Fruit fly (Drosophila melanogaster): ENCODE results near the gene CG2211.

Gene CG2211

dm6 chr3L:1368201-1368617 lies 33.0 kb upstream of the CG2211 start (continued):
- TF ChIP-seq Lim3 (GFP tag; IDR thresholded peaks at IDR 0.05) (no peak), Nf-YA (GFP tag; IDR thresholded peaks at IDR 0.05) (peak; percentile 72), bowl (GFP tag; IDR thresholded peaks at IDR 0.05) (peak; percentile 54; the same call in 1 of the 2 replicates), Eip74EF (GFP tag; optimal IDR thresholded peaks at IDR 0.05) (peak in 1 of 2 experiments; percentile 25), CG9727 (GFP tag; optimal IDR thresholded peaks at IDR 0.05) (peak; percentile 92), CG32532 (GFP tag; IDR thresholded peaks at IDR 0.05) (peak; percentile 90), z (GFP tag; IDR thresholded peaks at IDR 0.05) (peak; percentile 75), Antp (GFP tag; optimal IDR thresholded peaks at IDR 0.05) (peak; percentile 80), ci (GFP tag; IDR thresholded peaks at IDR 0.05) (peak; percentile 92), CG2712 (tag; optimal IDR thresholded peaks at IDR 0.05) (peak; percentile 87), Ets97D (GFP tag; optimal IDR thresholded peaks at IDR 0.05) (peak; percentile 62), caup (GFP tag; optimal IDR thresholded peaks at IDR 0.05; ENCODE audit: severe bottlenecking) (peak; percentile 74), gcm (GFP tag; optimal IDR thresholded peaks at IDR 0.05) (peak; percentile 20), unc-4 (GFP tag; IDR thresholded peaks at IDR 0.05; ENCODE audit: partially characterized antibody) (no peak), CG3163 (GFP tag; optimal IDR thresholded peaks at IDR 0.05) (peak; percentile 29), CG6791 (GFP tag; IDR thresholded peaks at IDR 0.05; ENCODE audit: partially characterized antibody) (no peak), Dad (GFP tag; optimal IDR thresholded peaks at IDR 0.05) (peak; percentile 58), knrl (GFP tag; IDR thresholded peaks at IDR 0.05; ENCODE audit: partially characterized antibody) (no peak), vfl (GFP tag; optimal IDR thresholded peaks at IDR 0.05) (peak; percentile 36), D19A (tag; optimal IDR thresholded peaks at IDR 0.05) (peak; percentile 28), pho (GFP tag; optimal IDR thresholded peaks at IDR 0.05) (peak; percentile 57), kay (GFP tag; optimal IDR thresholded peaks at IDR 0.05) (peak; percentile 69), hb (GFP tag; IDR thresholded peaks at IDR 0.05; ENCODE audit: partially characterized antibody) (no peak), gem (tag; optimal IDR thresholded peaks at IDR 0.05) (peak; percentile 84), sc (optimal IDR thresholded peaks at IDR 0.05) (no peak), sc (GFP tag; optimal IDR thresholded peaks at IDR 0.05) (peak; percentile 51), Atf-2 (GFP tag; optimal IDR thresholded peaks at IDR 0.05) (peak; percentile 61), CG15011 (GFP tag; optimal IDR thresholded peaks at IDR 0.05) (peak; percentile 33), esg (GFP tag; conservative IDR thresholded peaks at IDR 0.05) (peak; percentile 86), grau (tag; optimal IDR thresholded peaks at IDR 0.05) (peak; percentile 71), CG7556 (GFP tag; optimal IDR thresholded peaks at IDR 0.05) (peak; percentile 78), HLHmδ (GFP tag; optimal IDR thresholded peaks at IDR 0.05) (no peak), CG6175 (GFP tag; IDR thresholded peaks at IDR 0.05) (peak; percentile 60; the same call in 1 of the 3 replicates), CG10565 (GFP tag; optimal IDR thresholded peaks at IDR 0.05) (peak; percentile 27), CG10543 (GFP tag; optimal IDR thresholded peaks at IDR 0.05) (no peak), CG1603 (tag; optimal IDR thresholded peaks at IDR 0.05) (peak; percentile 87), Mad (GFP tag; optimal IDR thresholded peaks at IDR 0.05) (peak; percentile 66), ftz-f1 (GFP tag; optimal IDR thresholded peaks at IDR 0.05) (peak; percentile 22), NC2α (GFP tag; optimal IDR thresholded peaks at IDR 0.05) (peak; percentile 15), CG2889 (GFP tag; IDR thresholded peaks at IDR 0.05) (peak; percentile 84), tx (GFP tag; optimal IDR thresholded peaks at IDR 0.05) (peak; percentile 61), pfk (GFP tag; optimal IDR thresholded peaks at IDR 0.05) (no peak), dpn (GFP tag; optimal IDR thresholded peaks at IDR 0.05) (peak; percentile 79 to 84), CG8089 (GFP tag; optimal IDR thresholded peaks at IDR 0.05) (peak; percentile 47), B-H2 (GFP tag; optimal IDR thresholded peaks at IDR 0.05) (no peak), CG12659 (GFP tag; optimal IDR thresholded peaks at IDR 0.05) (peak; percentile 54), H2.0 (GFP tag; IDR thresholded peaks at IDR 0.05) (peak; percentile 85), Elba2 (GFP tag; optimal IDR thresholded peaks at IDR 0.05) (peak; percentile 76), rib (GFP tag; IDR thresholded peaks at IDR 0.05) (peak; percentile 82), klu (GFP tag; IDR thresholded peaks at IDR 0.05) (peak; percentile 60), CG6689 (GFP tag; IDR thresholded peaks at IDR 0.05) (peak; percentile 86)

Data from whole organism, embryonic.